Fruit fly (Drosophila melanogaster) whole organism, adult: ENCODE results near the gene CG34278.

Experiments used
- CG11617 ChIP-seq: fragments of 200-800 bp; sonication (Bioruptor generic); optimal IDR thresholded peaks from 2 replicates; lab custom pipeline; 2017; ENCODE audit warnings: mild to moderate bottlenecking, missing biosample characterization, missing genetic modification reagents, missing genetic modification characterization
- CG12768 ChIP-seq: fragments of 200-800 bp; sonication (Bioruptor generic); optimal IDR thresholded peaks from 2 replicates; lab custom pipeline; 2017; ENCODE audit warnings: missing biosample characterization, missing genetic modification characterization, mild to moderate bottlenecking, moderate library complexity, missing genetic modification reagents
- CG14711 ChIP-seq: fragments of 200-800 bp; sonication (Bioruptor generic); optimal IDR thresholded peaks from 2 replicates; lab custom pipeline; 2018; ENCODE audit warnings: missing biosample characterization, mild to moderate bottlenecking, missing genetic modification characterization, moderate library complexity
- CG1620 ChIP-seq: fragments of 200-800 bp; sonication (Bioruptor generic); optimal IDR thresholded peaks from 2 replicates; lab custom pipeline; 2016; ENCODE audit warnings: missing biosample characterization, missing genetic modification characterization
- CG33017 ChIP-seq: fragments of 200-800 bp; sonication (Bioruptor generic); optimal IDR thresholded peaks from 2 replicates; lab custom pipeline; 2018; ENCODE audit warnings: missing biosample characterization, mild to moderate bottlenecking, missing genetic modification characterization, moderate library complexity
- CG5204 ChIP-seq: fragments of 200-800 bp; sonication (Bioruptor generic); optimal IDR thresholded peaks from 2 replicates; lab custom pipeline; 2016; ENCODE audit warnings: missing biosample characterization, missing genetic modification characterization
- CG7045 ChIP-seq: fragments of 200-800 bp; sonication (Bioruptor generic); optimal IDR thresholded peaks from 2 replicates; lab custom pipeline; 2017; ENCODE audit warnings: missing biosample characterization, mild to moderate bottlenecking, missing genetic modification characterization
- CG7101 ChIP-seq: fragments of 200-800 bp; sonication (Bioruptor generic); optimal IDR thresholded peaks from 2 replicates; lab custom pipeline; 2018; ENCODE audit warnings: missing biosample characterization, mild to moderate bottlenecking, missing genetic modification characterization, moderate library complexity
- Clk ChIP-seq: fragments of 200-800 bp; sonication (Bioruptor generic); optimal IDR thresholded peaks from 2 replicates; lab custom pipeline; 2017; ENCODE audit warnings: missing biosample characterization, missing genetic modification characterization
- Crg-1 ChIP-seq: fragments of 200-800 bp; sonication (Bioruptor generic); optimal IDR thresholded peaks from 2 replicates; lab custom pipeline; 2016; ENCODE audit warnings: missing biosample characterization, missing genetic modification characterization
- Hr96 ChIP-seq: fragments of 200-800 bp; sonication (Bioruptor generic); optimal IDR thresholded peaks from 2 replicates; lab custom pipeline; 2016; ENCODE audit warnings: missing biosample characterization, missing genetic modification characterization
- Mnt ChIP-seq: fragments of 200-800 bp; sonication (Bioruptor generic); optimal IDR thresholded peaks from 2 replicates; lab custom pipeline; 2016; ENCODE audit warnings: missing biosample characterization, mild to moderate bottlenecking, missing genetic modification characterization
- bab1 ChIP-seq: fragments of 200-800 bp; sonication (Bioruptor generic); optimal IDR thresholded peaks from 3 replicates; lab custom pipeline; 2019; ENCODE audit warnings: missing biosample characterization, mild to moderate bottlenecking, missing genetic modification characterization, moderate library complexity
- cic ChIP-seq: fragments of 200-800 bp; sonication (Bioruptor generic); optimal IDR thresholded peaks from 2 replicates; lab custom pipeline; 2017; ENCODE audit warnings: missing biosample characterization, mild to moderate bottlenecking, missing genetic modification characterization, moderate library complexity
- cnc ChIP-seq, 2 experiments: fragments of >200 bp; optimal IDR thresholded peaks; 2 replicates each; lab custom pipeline; 2017
- kay ChIP-seq: fragments of 200-800 bp; sonication (Bioruptor generic); peaks from one replicate; lab custom pipeline; 2016; ENCODE audit warnings: missing biosample characterization, missing genetic modification characterization, borderline replicate concordance
- ovo ChIP-seq: fragments of 200-800 bp; sonication (Bioruptor generic); optimal IDR thresholded peaks from 2 replicates; lab custom pipeline; 2016; ENCODE audit warnings: missing biosample characterization, missing genetic modification characterization
- pad ChIP-seq: fragments of 200-800 bp; sonication (Bioruptor generic); optimal IDR thresholded peaks from 3 replicates; lab custom pipeline; 2017; ENCODE audit warnings: missing biosample characterization, missing genetic modification characterization, mild to moderate bottlenecking, moderate library complexity, missing genetic modification reagents
- tj ChIP-seq: fragments of 200-800 bp; sonication (Bioruptor generic); optimal IDR thresholded peaks from 3 replicates; lab custom pipeline; 2017; ENCODE audit warnings: missing biosample characterization, mild to moderate bottlenecking, missing genetic modification characterization, moderate library complexity
- toe ChIP-seq: fragments of 200-800 bp; sonication (Bioruptor generic); optimal IDR thresholded peaks from 2 replicates; lab custom pipeline; 2016; ENCODE audit warnings: missing biosample characterization, missing genetic modification characterization

CG34278 gene

DNA sequence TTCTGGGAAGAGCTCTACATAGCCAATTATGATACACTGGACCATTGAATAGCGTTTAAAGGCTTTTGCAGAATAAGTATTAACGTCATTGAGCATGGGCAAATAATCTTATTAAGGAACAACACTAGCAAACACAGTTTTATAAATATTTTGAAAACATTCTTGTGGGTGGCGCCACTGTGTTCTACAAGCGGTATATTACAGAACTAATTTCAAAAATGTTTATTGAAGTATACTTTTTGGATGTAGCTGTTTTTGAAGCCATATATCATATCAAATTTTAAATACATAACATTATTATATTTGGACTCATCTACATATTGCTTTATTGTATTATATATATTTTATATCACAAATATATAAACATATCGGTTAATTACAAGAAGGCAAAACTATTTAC lies 11.4 kb upstream of the CG34278 start:
- TF ChIP-seq Mnt (no peak), CG7045 (no peak), pad (GFP tag; lab: Kevin White, UChicago) (no peak), CG14711 (tag; lab: Kevin White, UChicago) (no peak), CG12768 (GFP tag; lab: Kevin White, UChicago) (no peak), CG5204 (no peak), toe (no peak), CG11617 (no peak), cnc (optimal IDR thresholded peaks at IDR 0.05; lab: Kevin White, UChicago) (no peak), ovo (GFP tag; lab: Kevin White, UChicago) (no peak)

dm6 chr3R:17110880-17111726 lies 9.2 kb upstream of the CG34278 start:
- TF ChIP-seq CG5204 (no peak), bab1 (no peak), kay (GFP tag; lab: Kevin White, UChicago) (no peak), CG12768 (GFP tag; lab: Kevin White, UChicago) (no peak), CG7045 (no peak), cic (GFP tag; lab: Kevin White, UChicago) (no peak), toe (no peak), Hr96 (GFP tag; lab: Kevin White, UChicago) (no peak), tj (no peak)

dm6 chr3R:17115668-17116067 lies 4.6 kb upstream of the CG34278 start:
- TF ChIP-seq CG7045 = peak; percentile 8
- TF ChIP-seq CG33017 (tag; lab: Kevin White, UChicago) = peak; percentile 47
- peak; percentile 53 for TF ChIP-seq cic (GFP tag; lab: Kevin White, UChicago)
- peak; percentile 58 for TF ChIP-seq ovo (GFP tag; lab: Kevin White, UChicago)
- peak; percentile 88 for TF ChIP-seq tj
- peak; percentile 17 for TF ChIP-seq CG11617
- no peak for TF ChIP-seq Mnt
- TF ChIP-seq CG7101 = peak; percentile 38
- TF ChIP-seq Crg-1 = peak; percentile 68
- TF ChIP-seq CG1620 (GFP tag; lab: Kevin White, UChicago) = no peak
- TF ChIP-seq pad (GFP tag; lab: Kevin White, UChicago) = no peak

DNA sequence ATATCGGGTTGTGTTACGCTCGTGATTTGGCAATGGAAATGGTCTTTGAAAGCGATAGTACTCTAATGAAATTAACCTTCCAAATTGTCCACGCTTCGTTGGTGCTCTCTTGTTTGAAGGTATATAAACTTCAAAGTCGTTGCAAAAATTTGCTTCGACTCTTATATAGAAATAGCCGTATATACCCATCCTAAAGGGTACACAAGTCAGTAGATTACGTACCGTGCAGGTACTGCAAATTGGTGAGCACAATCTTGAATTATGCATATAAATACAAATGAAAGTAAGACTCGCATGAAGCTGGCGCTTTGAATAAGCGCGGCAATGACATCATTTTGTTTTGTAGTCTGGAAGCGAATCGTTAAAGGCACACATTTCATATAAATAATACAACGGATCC lies 4.0 kb upstream of the CG34278 start:
- TF ChIP-seq CG7101 (peak; percentile 19), CG12768 (GFP tag; lab: Kevin White, UChicago) (peak; percentile 30), Mnt (no peak), CG14711 (tag; lab: Kevin White, UChicago) (peak; percentile 43), kay (GFP tag; lab: Kevin White, UChicago) (peak; percentile 90), CG1620 (GFP tag; lab: Kevin White, UChicago) (no peak)

dm6 chr3R:17117607-17118327 lies 2.5 kb upstream of the CG34278 start:
- TF ChIP-seq CG12768 (GFP tag; lab: Kevin White, UChicago) (no peak), CG11617 (no peak), CG5204 (no peak), pad (GFP tag; lab: Kevin White, UChicago) (no peak), CG7045 (no peak), cnc (optimal IDR thresholded peaks at IDR 0.05; lab: Kevin White, UChicago) (no peak), CG14711 (tag; lab: Kevin White, UChicago) (no peak)

dm6 chr3R:17118917-17119378 lies 1.3 kb upstream of the CG34278 start:
- TF ChIP-seq Crg-1 (no peak), CG11617 (no peak), CG7045 (no peak), CG33017 (tag; lab: Kevin White, UChicago) (peak; percentile 2), CG7101 (peak; percentile 3), tj (peak; percentile 80), CG12768 (GFP tag; lab: Kevin White, UChicago) (peak; percentile 6), bab1 (peak; percentile 43), pad (GFP tag; lab: Kevin White, UChicago) (no peak), cnc (optimal IDR thresholded peaks at IDR 0.05; lab: Kevin White, UChicago) (no peak), Hr96 (GFP tag; lab: Kevin White, UChicago) (no peak), Mnt (peak; percentile 7), cic (GFP tag; lab: Kevin White, UChicago) (peak; percentile 11)

- no peak for TF ChIP-seq cnc (optimal IDR thresholded peaks at IDR 0.05; lab: Kevin White, UChicago)
- no peak for TF ChIP-seq CG1620 (GFP tag; lab: Kevin White, UChicago)
- no peak for TF ChIP-seq Clk (GFP tag; lab: Kevin White, UChicago)
- TF ChIP-seq CG11617 = no peak
- TF ChIP-seq CG12768 (GFP tag; lab: Kevin White, UChicago) = no peak
- no peak for TF ChIP-seq bab1
- no peak for TF ChIP-seq CG5204
- TF ChIP-seq CG7045 = no peak
- no peak for TF ChIP-seq pad (GFP tag; lab: Kevin White, UChicago)
- TF ChIP-seq Hr96 (GFP tag; lab: Kevin White, UChicago) = no peak
- no peak for TF ChIP-seq Mnt
- TF ChIP-seq Crg-1 = no peak
- no peak for TF ChIP-seq CG33017 (tag; lab: Kevin White, UChicago)
- TF ChIP-seq kay (GFP tag; lab: Kevin White, UChicago) = no peak
- TF ChIP-seq CG14711 (tag; lab: Kevin White, UChicago) = no peak
- no peak for TF ChIP-seq tj
- TF ChIP-seq CG7101 = no peak
Measured at dm6 chr3R:17121277-17121676, 1.0 kb downstream of the CG34278 start, which contains the start of gene CG42779. Gene CG42779 (plus strand): TSS chr3R:17121577.
